Fruit fly (Drosophila melanogaster): ENCODE results near the gene CG15020.

Gene CG15020

DNA sequence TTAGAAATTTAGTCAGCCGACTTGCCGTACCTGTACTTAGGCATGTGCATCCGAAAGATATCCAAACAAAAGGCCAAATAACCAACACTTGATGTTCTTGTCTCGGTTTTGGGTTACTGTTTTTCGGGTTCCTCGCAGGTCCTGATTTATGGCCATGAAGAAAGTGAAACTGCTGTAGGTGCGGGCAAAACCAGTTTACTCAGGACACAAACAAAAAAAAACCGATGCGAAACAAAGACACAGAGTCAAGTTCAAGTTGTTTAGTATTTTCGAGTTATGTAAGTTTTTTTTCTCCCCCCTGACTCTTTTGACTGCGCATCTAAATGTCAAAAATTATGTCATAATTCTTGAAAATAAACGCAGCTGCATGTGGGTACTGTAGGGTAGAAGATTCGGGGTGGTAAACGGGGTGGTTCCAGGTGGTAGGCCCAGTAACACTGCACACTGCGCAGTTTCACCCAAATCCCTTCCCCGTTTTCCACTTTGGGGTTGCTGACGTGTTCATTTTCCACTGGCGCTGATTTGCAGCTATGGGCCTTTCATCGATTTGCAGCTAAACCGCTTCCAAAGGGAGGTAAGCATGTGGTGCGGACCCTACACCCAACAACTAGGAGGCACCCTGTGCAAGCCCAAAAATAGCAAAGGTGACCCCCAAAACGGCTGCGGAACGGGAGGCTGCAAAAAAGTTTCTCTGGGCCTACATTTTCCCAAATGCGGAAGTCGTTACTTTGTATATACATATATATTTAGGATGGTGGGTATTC is 12.1 kb upstream of the CG15020 start (continued):
- no peak for TF ChIP-seq CG15073 (GFP tag; optimal IDR thresholded peaks at IDR 0.05)
- TF ChIP-seq Eip74EF (GFP tag; optimal IDR thresholded peaks at IDR 0.05): no peak
- no peak for TF ChIP-seq CG10209 (GFP tag; optimal IDR thresholded peaks at IDR 0.05)
- TF ChIP-seq pb (GFP tag; optimal IDR thresholded peaks at IDR 0.05): no peak
- no peak for TF ChIP-seq Optix (GFP tag; IDR thresholded peaks at IDR 0.05)
- TF ChIP-seq NFAT (GFP tag; IDR thresholded peaks at IDR 0.05): 0 out of 2 replicates have a peak, but pooled peaks have one; percentile 28
- TF ChIP-seq CoRest (tag; optimal IDR thresholded peaks at IDR 0.05): no peak
- TF ChIP-seq Doc3 (GFP tag; IDR thresholded peaks at IDR 0.05; ENCODE audit: partially characterized antibody): no peak
- no peak for TF ChIP-seq CG10959 (GFP tag; IDR thresholded peaks at IDR 0.05)
- TF ChIP-seq CG9932 (GFP tag; IDR thresholded peaks at IDR 0.05): peak; percentile 34; the same call in 1 of the 2 replicates
- peak; percentile 26; the same call in 1 of the 3 replicates for TF ChIP-seq Dbx (GFP tag; IDR thresholded peaks at IDR 0.05)

dm6 chr3L:4409898-4410629 is 11.4 kb upstream of the CG15020 start:
- TF ChIP-seq tx (GFP tag; optimal IDR thresholded peaks at IDR 0.05) (no peak), CG32767 (GFP tag; IDR thresholded peaks at IDR 0.05) (no peak), mld (GFP tag; IDR thresholded peaks at IDR 0.05; ENCODE audit: partially characterized antibody) (no peak), Trl (optimal IDR thresholded peaks at IDR 0.05) (peak; percentile 55 to 69), Trl (GFP tag; optimal IDR thresholded peaks at IDR 0.05) (no peak), ttk (GFP tag; IDR thresholded peaks at IDR 0.05) (no peak), onecut (GFP tag; IDR thresholded peaks at IDR 0.05) (peak; percentile 36), CG6254 (GFP tag; optimal IDR thresholded peaks at IDR 0.05) (peak; percentile 24), Blimp-1 (GFP tag; optimal IDR thresholded peaks at IDR 0.05) (no peak), CG2129 (GFP tag; IDR thresholded peaks at IDR 0.05; ENCODE audit: partially characterized antibody) (no peak), ara (GFP tag; IDR thresholded peaks at IDR 0.05) (no peak), H2.0 (GFP tag; IDR thresholded peaks at IDR 0.05) (no peak), CG1529 (GFP tag; optimal IDR thresholded peaks at IDR 0.05) (no peak), ewg (GFP tag; optimal IDR thresholded peaks at IDR 0.05) (peak; percentile 63), CG4707 (GFP tag; optimal IDR thresholded peaks at IDR 0.05) (no peak), CG6813 (GFP tag; optimal IDR thresholded peaks at IDR 0.05) (no peak), pita (GFP tag; optimal IDR thresholded peaks at IDR 0.05) (no peak), org-1 (GFP tag; optimal IDR thresholded peaks at IDR 0.05) (no peak), CG9797 (GFP tag; optimal IDR thresholded peaks at IDR 0.05) (no peak), CG12391 (tag; optimal IDR thresholded peaks at IDR 0.05) (no peak), CG16815 (GFP tag; optimal IDR thresholded peaks at IDR 0.05) (no peak), CG31224 (GFP tag; IDR thresholded peaks at IDR 0.05) (no peak), Doc3 (GFP tag; IDR thresholded peaks at IDR 0.05; ENCODE audit: partially characterized antibody) (no peak), crol (GFP tag; IDR thresholded peaks at IDR 0.05) (no peak), pho (GFP tag; optimal IDR thresholded peaks at IDR 0.05) (no peak), ems (GFP tag; optimal IDR thresholded peaks at IDR 0.05) (no peak), gfzf (GFP tag; optimal IDR thresholded peaks at IDR 0.05) (no peak), ind (GFP tag; optimal IDR thresholded peaks at IDR 0.05) (no peak), chinmo (GFP tag; IDR thresholded peaks at IDR 0.05; ENCODE audit: partially characterized antibody) (peak; percentile 48; the same call in 1 of the 4 replicates), CG6272 (GFP tag; IDR thresholded peaks at IDR 0.05) (no peak), sug (tag; optimal IDR thresholded peaks at IDR 0.05) (no peak), CG7987 (GFP tag; optimal IDR thresholded peaks at IDR 0.05) (no peak), zen (tag; optimal IDR thresholded peaks at IDR 0.05) (peak; percentile 40), Spps (tag; optimal IDR thresholded peaks at IDR 0.05) (no peak), CG7556 (GFP tag; optimal IDR thresholded peaks at IDR 0.05) (no peak), CG7963 (GFP tag; IDR thresholded peaks at IDR 0.05; ENCODE audit: partially characterized antibody) (no peak), kni (GFP tag; optimal IDR thresholded peaks at IDR 0.05) (no peak)

Measured in whole organism, embryonic.